Worm (Caenorhabditis elegans) whole organism, L2 larva: Measurements from ENCODE around the gene ZK1098.6.
A peak's percentile ranks its signal among the peaks of the same experiment; 100 is the strongest.

Experiments
- ama-1 ChIP-seq: fragments of 150-350 bp; optimal IDR thresholded peaks from 2 replicates; lab custom pipeline; 2018; ENCODE audit warnings: inconsistent platforms
- dmd-4 ChIP-seq: sonication (generic microtip); optimal IDR thresholded peaks from 2 replicates; lab custom pipeline; 2017; ENCODE audit warnings: missing biosample characterization, missing genetic modification characterization
- elt-1 ChIP-seq: fragments of 150-350 bp; optimal IDR thresholded peaks from 2 replicates; lab custom pipeline; 2014; ENCODE audit warnings: missing biosample characterization, missing genetic modification characterization
- lin-39 ChIP-seq: fragments of 150-350 bp; optimal IDR thresholded peaks from 2 replicates; lab custom pipeline; 2014; ENCODE audit warnings: missing biosample characterization, missing genetic modification reagents, missing genetic modification characterization
- mdl-1 ChIP-seq, 2 experiments: fragments of 150-350 bp in 1 of 2; sonication (generic microtip) in 1 of 2; optimal IDR thresholded peaks; 2 replicates each; lab custom pipeline; 2017; ENCODE audit warnings: missing biosample characterization in 2 of 2, missing genetic modification characterization in 2 of 2
- sma-9 ChIP-seq, 2 experiments: fragments of 150-350 bp in 1 of 2; sonication (generic microtip) in 1 of 2; optimal IDR thresholded peaks; 2 replicates each; lab custom pipeline; 2014 to 2016; ENCODE audit warnings: missing genetic modification characterization in 2 of 2, mild to moderate bottlenecking in 1 of 2, missing biosample characterization in 1 of 2, missing compliant biosample characterization in 1 of 2, missing genetic modification reagents in 1 of 2, moderate library complexity in 1 of 2
- unc-62 ChIP-seq: fragments of 150-350 bp; optimal IDR thresholded peaks from 2 replicates; lab custom pipeline; 2014; ENCODE audit warnings: missing biosample characterization, missing genetic modification reagents, missing genetic modification characterization

ce11 chrIII:9483716-9484115, 43.2 kb upstream of the ZK1098.6 start:
- TF ChIP-seq sma-9 (GFP tag; optimal IDR thresholded peaks at IDR 0.05; lab: Kevin White, UChicago) (peak; percentile 3), sma-9 (tag; optimal IDR thresholded peaks at IDR 0.05; lab: Kevin White, UChicago) (no peak), mdl-1 (tag; optimal IDR thresholded peaks at IDR 0.05; lab: Kevin White, UChicago) (no peak), elt-1 (no peak), lin-39 (no peak), unc-62 (GFP tag; lab: Kevin White, UChicago) (no peak), ama-1 (lab: Kevin White, UChicago) (no peak), dmd-4 (tag; lab: Kevin White, UChicago) (no peak)
